Fruit fly (Drosophila melanogaster) whole organism, pupa: ENCODE data around the gene CG7465.

Experiments used
- CG13204 ChIP-seq: fragments of 200-800 bp; sonication (Bioruptor generic); optimal IDR thresholded peaks from 2 replicates; lab custom pipeline; 2018; ENCODE audit warnings: missing biosample characterization, mild to moderate bottlenecking, missing genetic modification characterization, moderate library complexity
- CG15710 ChIP-seq: fragments of 200-800 bp; sonication (Bioruptor generic); optimal IDR thresholded peaks from 2 replicates; lab custom pipeline; 2018; ENCODE audit warnings: missing biosample characterization, mild to moderate bottlenecking, missing genetic modification characterization, moderate library complexity
- CG17806 ChIP-seq: fragments of 200-800 bp; sonication (Bioruptor generic); optimal IDR thresholded peaks from 2 replicates; lab custom pipeline; 2018; ENCODE audit warnings: missing biosample characterization, mild to moderate bottlenecking, missing genetic modification characterization, moderate library complexity
- CG32121 ChIP-seq: fragments of 200-800 bp; sonication (Bioruptor generic); IDR thresholded peaks from 2 replicates; pipeline ENCODE4 v1.3.6; 2022; ENCODE audit warnings: missing biosample characterization, missing genetic modification characterization
- CG34367 ChIP-seq: fragments of 200-800 bp; sonication (Bioruptor generic); optimal IDR thresholded peaks from 2 replicates; lab custom pipeline; 2018; ENCODE audit warnings: missing biosample characterization, mild to moderate bottlenecking, missing genetic modification characterization
- CG9948 ChIP-seq: fragments of 200-800 bp; sonication (Bioruptor generic); optimal IDR thresholded peaks from 2 replicates; lab custom pipeline; 2018; ENCODE audit warnings: missing biosample characterization, mild to moderate bottlenecking, missing genetic modification characterization, moderate library complexity
- Pif1A ChIP-seq: fragments of 200-800 bp; sonication (Bioruptor generic); optimal IDR thresholded peaks from 3 replicates; lab custom pipeline; 2016; ENCODE audit warnings: missing biosample characterization, missing genetic modification characterization
- Snoo ChIP-seq: fragments of 200-800 bp; sonication (Bioruptor generic); optimal IDR thresholded peaks from 3 replicates; lab custom pipeline; 2017; ENCODE audit warnings: missing biosample characterization, mild to moderate bottlenecking, missing genetic modification characterization, inconsistent platforms
- gl ChIP-seq: fragments of 200-800 bp; sonication (Bioruptor generic); optimal IDR thresholded peaks from 2 replicates; lab custom pipeline; 2018; ENCODE audit warnings: missing biosample characterization, mild to moderate bottlenecking, missing genetic modification characterization
- rn ChIP-seq: fragments of 200-800 bp; sonication (Bioruptor generic); IDR thresholded peaks from 2 replicates; pipeline ENCODE4 v1.3.6; 2022; ENCODE audit warnings: missing biosample characterization, missing genetic modification characterization

dm6 chr3L:4480764-4481163 lies 681 bp downstream of the CG7465 start:
- TF ChIP-seq CG17806 (tag; lab: Kevin White, UChicago) (no peak), CG9948 (tag; lab: Kevin White, UChicago) (no peak), gl (tag; lab: Kevin White, UChicago) (no peak), Pif1A (no peak), rn (GFP tag; lab: Robert Waterston, UW) (no peak), CG13204 (GFP tag; lab: Kevin White, UChicago) (no peak), CG15710 (no peak), CG32121 (GFP tag; lab: Robert Waterston, UW) (no peak), Snoo (tag; lab: Kevin White, UChicago) (no peak), CG34367 (tag; lab: Kevin White, UChicago) (no peak)
